In genomic region chrX:1529013-1529412, ce11 we compare ENCODE assay signal across 8 worm cellular contexts.
TF ChIP-seq lines count a peak whose summit lies in the region.

No protein-coding gene starts in this region.

TF ChIP-seq in whole organism, L1 larva, 84 proteins besides CTCF, POLR2A, EP300 and RAD21:
- TF ChIP-seq mef-2 (tag; optimal IDR thresholded peaks at IDR 0.05; lab: Kevin White, UChicago) (no peak), rnt-1 (tag; optimal IDR thresholded peaks at IDR 0.05; lab: Kevin White, UChicago) (peak; percentile 47), xbp-1 (tag; optimal IDR thresholded peaks at IDR 0.05; lab: Kevin White, UChicago) (no peak), ceh-63 (GFP tag; optimal IDR thresholded peaks at IDR 0.05; lab: Kevin White, UChicago) (no peak), skn-1 (tag; optimal IDR thresholded peaks at IDR 0.05; lab: Kevin White, UChicago) (peak; percentile 12), lin-14 (GFP tag; optimal IDR thresholded peaks at IDR 0.05; lab: Kevin White, UChicago) (peak; percentile 81), nhr-19 (GFP tag; conservative IDR thresholded peaks at IDR 0.05; lab: Robert Waterston, UW) (0 out of 2 replicates have a peak, but pooled peaks have one; percentile 25), nhr-71 (tag; optimal IDR thresholded peaks at IDR 0.05; lab: Kevin White, UChicago) (peak; percentile 8), efl-1 (optimal IDR thresholded peaks at IDR 0.05; lab: Kevin White, UChicago) (no peak), efl-1 (GFP tag; optimal IDR thresholded peaks at IDR 0.05 in 1 of 2; lab: Kevin White, UChicago) (peak in 1 of 2 experiments; percentile 60)

TF ChIP-seq in whole organism, L2 larva, 48 proteins besides CTCF, POLR2A, EP300 and RAD21:
- TF ChIP-seq ceh-82 (tag; optimal IDR thresholded peaks at IDR 0.05; lab: Kevin White, UChicago), result no peak
- TF ChIP-seq lsy-2 (tag; optimal IDR thresholded peaks at IDR 0.05; lab: Kevin White, UChicago), result peak in 1 of 2 experiments; percentile 16
- TF ChIP-seq sma-9 (GFP tag; optimal IDR thresholded peaks at IDR 0.05; lab: Kevin White, UChicago), result no peak
- no peak for TF ChIP-seq sma-9 (tag; optimal IDR thresholded peaks at IDR 0.05; lab: Kevin White, UChicago)
- TF ChIP-seq lin-39 (tag; optimal IDR thresholded peaks at IDR 0.05; lab: Kevin White, UChicago), result no peak
- TF ChIP-seq mbf-1 (tag; optimal IDR thresholded peaks at IDR 0.05; lab: Kevin White, UChicago), result no peak
- TF ChIP-seq unc-55 (GFP tag; optimal IDR thresholded peaks at IDR 0.05; lab: Kevin White, UChicago), result peak; percentile 30
- TF ChIP-seq nhr-6 (tag; optimal IDR thresholded peaks at IDR 0.05; lab: Kevin White, UChicago), result no peak
- no peak for TF ChIP-seq egl-27 (tag; optimal IDR thresholded peaks at IDR 0.05; lab: Kevin White, UChicago)

TF ChIP-seq in whole organism, L3 larva, 47 proteins besides CTCF, POLR2A, EP300 and RAD21:
- TF ChIP-seq lin-39 (tag; optimal IDR thresholded peaks at IDR 0.05; lab: Kevin White, UChicago) (peak; percentile 24), skn-1 (tag; optimal IDR thresholded peaks at IDR 0.05; lab: Kevin White, UChicago) (no peak), nfya-1 (tag; optimal IDR thresholded peaks at IDR 0.05; lab: Kevin White, UChicago; ENCODE audit: insufficient read depth) (peak; percentile 55), ceh-82 (tag; optimal IDR thresholded peaks at IDR 0.05; lab: Kevin White, UChicago) (no peak), ztf-4 (tag; optimal IDR thresholded peaks at IDR 0.05; lab: Kevin White, UChicago) (no peak), pha-4 (tag; optimal IDR thresholded peaks at IDR 0.05; lab: Kevin White, UChicago) (peak; percentile 27), hmg-11 (tag; optimal IDR thresholded peaks at IDR 0.05; lab: Kevin White, UChicago) (peak; percentile 53), lin-15B (tag; optimal IDR thresholded peaks at IDR 0.05; lab: Kevin White, UChicago) (no peak)

TF ChIP-seq in whole organism, L4 larva, 104 proteins besides CTCF, POLR2A, EP300 and RAD21 (continues in another document):
- TF ChIP-seq aha-1 (tag; lab: Kevin White, UChicago) (no peak), mdl-1 (tag; optimal IDR thresholded peaks at IDR 0.05; lab: Kevin White, UChicago) (peak in 1 of 2 experiments; percentile 1), hlh-30 (tag; optimal IDR thresholded peaks at IDR 0.05; lab: Kevin White, UChicago; ENCODE audit: insufficient read depth) (peak; percentile 63), nhr-41 (GFP tag; IDR thresholded peaks at IDR 0.05; lab: Robert Waterston, UW) (no peak), unc-130 (GFP tag; optimal IDR thresholded peaks at IDR 0.05; lab: Kevin White, UChicago) (no peak), fkh-10 (GFP tag; optimal IDR thresholded peaks at IDR 0.05; lab: Kevin White, UChicago) (no peak), fos-1 (tag; optimal IDR thresholded peaks at IDR 0.05; lab: Kevin White, UChicago) (no peak), zag-1 (tag; optimal IDR thresholded peaks at IDR 0.05; lab: Kevin White, UChicago) (no peak), lin-15B (tag; optimal IDR thresholded peaks at IDR 0.05; lab: Kevin White, UChicago) (no peak), ztf-11 (tag; optimal IDR thresholded peaks at IDR 0.05; lab: Kevin White, UChicago) (no peak), set-16 (GFP tag; IDR thresholded peaks at IDR 0.05; lab: Robert Waterston, UW) (peak; percentile 78), nhr-76 (tag; optimal IDR thresholded peaks at IDR 0.05; lab: Kevin White, UChicago) (no peak), vab-7 (GFP tag; IDR thresholded peaks at IDR 0.05; lab: Robert Waterston, UW) (no peak), T26A8.4 (GFP tag; IDR thresholded peaks at IDR 0.05; lab: Robert Waterston, UW) (no peak)

TF ChIP-seq in whole organism, early embryonic, 17 proteins besides CTCF, POLR2A, EP300 and RAD21:
- TF ChIP-seq F13C5.2 (tag; optimal IDR thresholded peaks at IDR 0.05; lab: Kevin White, UChicago) (no peak), hmg-4 (GFP tag; optimal IDR thresholded peaks at IDR 0.05; lab: Kevin White, UChicago) (peak; percentile 47)

TF ChIP-seq in whole organism, late embryonic, 69 proteins besides CTCF, POLR2A, EP300 and RAD21:
- peak; percentile 4 for TF ChIP-seq ceh-31 (tag; optimal IDR thresholded peaks at IDR 0.05; lab: Kevin White, UChicago)
- TF ChIP-seq nfya-1 (tag; optimal IDR thresholded peaks at IDR 0.05; lab: Kevin White, UChicago), result peak; percentile 63
- peak; percentile 14 for TF ChIP-seq hlh-30 (tag; optimal IDR thresholded peaks at IDR 0.05; lab: Kevin White, UChicago; ENCODE audit: insufficient read depth)
- no peak for TF ChIP-seq ceh-2 (tag; optimal IDR thresholded peaks at IDR 0.05; lab: Kevin White, UChicago)

TF ChIP-seq in whole organism, mixed stage, embryonic, 35 proteins besides CTCF, POLR2A, EP300 and RAD21:
- TF ChIP-seq mep-1 (tag; optimal IDR thresholded peaks at IDR 0.05; lab: Kevin White, UChicago) (peak; percentile 36), ceh-83 (GFP tag; optimal IDR thresholded peaks at IDR 0.05; lab: Kevin White, UChicago) (no peak), mls-2 (tag; optimal IDR thresholded peaks at IDR 0.05; lab: Kevin White, UChicago) (no peak), unc-120 (tag; optimal IDR thresholded peaks at IDR 0.05; lab: Kevin White, UChicago; ENCODE audit: poor library complexity, severe bottlenecking) (no peak), M03D4.4 (tag; optimal IDR thresholded peaks at IDR 0.05; lab: Kevin White, UChicago) (no peak), ham-2 (GFP tag; optimal IDR thresholded peaks at IDR 0.05; lab: Kevin White, UChicago) (no peak), nhr-28 (tag; optimal IDR thresholded peaks at IDR 0.05; lab: Kevin White, UChicago) (no peak), lsy-2 (tag; optimal IDR thresholded peaks at IDR 0.05; lab: Kevin White, UChicago) (no peak), mab-5 (tag; optimal IDR thresholded peaks at IDR 0.05; lab: Kevin White, UChicago) (no peak), hlh-1 (tag; optimal IDR thresholded peaks at IDR 0.05; lab: Kevin White, UChicago) (no peak), sptf-1 (tag; optimal IDR thresholded peaks at IDR 0.05; lab: Kevin White, UChicago) (peak; percentile 44), cnd-1 (tag; optimal IDR thresholded peaks at IDR 0.05; lab: Kevin White, UChicago) (no peak), nhr-2 (tag; optimal IDR thresholded peaks at IDR 0.05; lab: Kevin White, UChicago) (peak; percentile 41), ztf-11 (tag; optimal IDR thresholded peaks at IDR 0.05; lab: Kevin White, UChicago) (no peak)

TF ChIP-seq in whole organism, young adult, 124 proteins besides CTCF, POLR2A, EP300 and RAD21:
- TF ChIP-seq cebp-1 (GFP tag; IDR thresholded peaks at IDR 0.05; lab: Robert Waterston, UW) (no peak), cebp-1 (tag; optimal IDR thresholded peaks at IDR 0.05; lab: Kevin White, UChicago) (peak; percentile 39), nfya-2 (GFP tag; IDR thresholded peaks at IDR 0.05; lab: Robert Waterston, UW) (no peak), Y56A3A.18 (GFP tag; IDR thresholded peaks at IDR 0.05; lab: Robert Waterston, UW) (0 out of 2 replicates have a peak, but pooled peaks have one; percentile 29), madf-3 (GFP tag; IDR thresholded peaks at IDR 0.05; lab: Robert Waterston, UW) (no peak), zfh-2 (GFP tag; conservative IDR thresholded peaks at IDR 0.05; lab: Robert Waterston, UW) (peak; percentile 88), snpc-1.3 (tag; optimal IDR thresholded peaks at IDR 0.05; lab: Kevin White, UChicago; ENCODE audit: insufficient read depth) (no peak), let-607 (tag; optimal IDR thresholded peaks at IDR 0.05; lab: Kevin White, UChicago) (no peak), hmg-1.2 (GFP tag; IDR thresholded peaks at IDR 0.05; lab: Robert Waterston, UW) (peak; percentile 87), mcd-1 (GFP tag; IDR thresholded peaks at IDR 0.05; lab: Robert Waterston, UW) (peak; percentile 41; the same call in 1 of the 2 replicates), egrh-3 (GFP tag; IDR thresholded peaks at IDR 0.05; lab: Robert Waterston, UW) (peak; percentile 85)
